Worm (Caenorhabditis elegans): Measurements from ENCODE around the gene ptpn-22.

ptpn-22 gene

ce11 chrIV:1740105-1741023, at the start of gene ptpn-22:
Gene ptpn-22 (minus strand): TSS chrIV:1740262.
- no peak for TF ChIP-seq sem-2 (GFP tag; optimal IDR thresholded peaks at IDR 0.05)
- TF ChIP-seq unc-120 (tag; optimal IDR thresholded peaks at IDR 0.05; ENCODE audit: poor library complexity, severe bottlenecking) = no peak
- TF ChIP-seq sptf-1 (tag; optimal IDR thresholded peaks at IDR 0.05) = no peak
- TF ChIP-seq lin-32 (GFP tag; optimal IDR thresholded peaks at IDR 0.05) = no peak
- TF ChIP-seq ces-1 (GFP tag; optimal IDR thresholded peaks at IDR 0.05) = no peak
- no peak for TF ChIP-seq hlh-1 (tag; optimal IDR thresholded peaks at IDR 0.05)
- no peak for TF ChIP-seq lsy-2 (tag; optimal IDR thresholded peaks at IDR 0.05)
- TF ChIP-seq drap-1 (GFP tag; optimal IDR thresholded peaks at IDR 0.05) = no peak
- TF ChIP-seq nhr-28 (tag; optimal IDR thresholded peaks at IDR 0.05) = no peak
- TF ChIP-seq mls-2 (tag; optimal IDR thresholded peaks at IDR 0.05) = no peak
- no peak for TF ChIP-seq nhr-2 (tag; optimal IDR thresholded peaks at IDR 0.05)
- TF ChIP-seq mab-5 (tag; optimal IDR thresholded peaks at IDR 0.05) = no peak
- TF ChIP-seq nhr-76 (tag; optimal IDR thresholded peaks at IDR 0.05) = no peak
- TF ChIP-seq elt-3 (tag; optimal IDR thresholded peaks at IDR 0.05) = no peak
- no peak for TF ChIP-seq cnd-1 (tag; optimal IDR thresholded peaks at IDR 0.05)
- no peak for TF ChIP-seq blmp-1 (tag; optimal IDR thresholded peaks at IDR 0.05)

- TF ChIP-seq M03D4.4 (tag; optimal IDR thresholded peaks at IDR 0.05) (no peak), unc-39 (tag; optimal IDR thresholded peaks at IDR 0.05) (no peak), ceh-83 (GFP tag; optimal IDR thresholded peaks at IDR 0.05) (no peak), mls-2 (tag; optimal IDR thresholded peaks at IDR 0.05) (no peak), ztf-11 (tag; optimal IDR thresholded peaks at IDR 0.05) (no peak), sem-2 (GFP tag; optimal IDR thresholded peaks at IDR 0.05) (no peak), nhr-76 (tag; optimal IDR thresholded peaks at IDR 0.05) (no peak), bed-3 (GFP tag; optimal IDR thresholded peaks at IDR 0.05) (no peak), pha-4 (tag; optimal IDR thresholded peaks at IDR 0.05) (no peak), mep-1 (tag; optimal IDR thresholded peaks at IDR 0.05) (no peak), flh-1 (GFP tag; optimal IDR thresholded peaks at IDR 0.05) (no peak), ham-2 (GFP tag; optimal IDR thresholded peaks at IDR 0.05) (no peak), lsy-2 (tag; optimal IDR thresholded peaks at IDR 0.05) (no peak), snpc-4 (tag; optimal IDR thresholded peaks at IDR 0.05) (no peak), nhr-12 (tag; optimal IDR thresholded peaks at IDR 0.05) (no peak), elt-3 (tag; optimal IDR thresholded peaks at IDR 0.05) (no peak), ces-1 (GFP tag; optimal IDR thresholded peaks at IDR 0.05) (no peak), lin-13 (tag; optimal IDR thresholded peaks at IDR 0.05) (no peak), unc-62 (GFP tag; optimal IDR thresholded peaks at IDR 0.05) (no peak)
These were observed 45.1 kb upstream of the ptpn-22 start for ce11 chrIV:1785156-1785555.

- no peak for TF ChIP-seq elt-1 (tag; optimal IDR thresholded peaks at IDR 0.05; ENCODE audit: borderline replicate concordance, insufficient read depth)
- no peak for TF ChIP-seq lsy-2 (tag; optimal IDR thresholded peaks at IDR 0.05)
- TF ChIP-seq ceh-83 (GFP tag; optimal IDR thresholded peaks at IDR 0.05) = no peak
- TF ChIP-seq drap-1 (GFP tag; optimal IDR thresholded peaks at IDR 0.05) = no peak
- no peak for TF ChIP-seq ces-1 (GFP tag; optimal IDR thresholded peaks at IDR 0.05)
- TF ChIP-seq zip-8 (tag; optimal IDR thresholded peaks at IDR 0.05) = no peak
- no peak for TF ChIP-seq sptf-1 (tag; optimal IDR thresholded peaks at IDR 0.05)
- no peak for TF ChIP-seq hlh-1 (tag; optimal IDR thresholded peaks at IDR 0.05)
- TF ChIP-seq nhr-76 (tag; optimal IDR thresholded peaks at IDR 0.05) = no peak
- no peak for TF ChIP-seq pha-4 (tag; optimal IDR thresholded peaks at IDR 0.05)
- no peak for TF ChIP-seq ham-2 (GFP tag; optimal IDR thresholded peaks at IDR 0.05)
- no peak for TF ChIP-seq mls-2 (tag; optimal IDR thresholded peaks at IDR 0.05)
- no peak for TF ChIP-seq ceh-43 (GFP tag; optimal IDR thresholded peaks at IDR 0.05)
These were observed 41.5 kb upstream of the ptpn-22 start, which contains the start of gene frpr-19 for ce11 chrIV:1781559-1781958. Gene frpr-19 (minus strand): TSS chrIV:1781659.

- no peak for TF ChIP-seq zip-8 (tag; optimal IDR thresholded peaks at IDR 0.05)
- TF ChIP-seq blmp-1 (tag; optimal IDR thresholded peaks at IDR 0.05) = no peak
- no peak for TF ChIP-seq elt-3 (tag; optimal IDR thresholded peaks at IDR 0.05)
- no peak for TF ChIP-seq pha-4 (tag; optimal IDR thresholded peaks at IDR 0.05)
- no peak for TF ChIP-seq mab-5 (tag; optimal IDR thresholded peaks at IDR 0.05)
- TF ChIP-seq nhr-76 (tag; optimal IDR thresholded peaks at IDR 0.05) = no peak
- TF ChIP-seq flh-1 (GFP tag; optimal IDR thresholded peaks at IDR 0.05) = no peak
- no peak for TF ChIP-seq ceh-39 (tag; optimal IDR thresholded peaks at IDR 0.05)
- no peak for TF ChIP-seq mls-2 (tag; optimal IDR thresholded peaks at IDR 0.05)
- no peak for TF ChIP-seq nhr-2 (tag; optimal IDR thresholded peaks at IDR 0.05)
- no peak for TF ChIP-seq nhr-12 (tag; optimal IDR thresholded peaks at IDR 0.05)
- no peak for TF ChIP-seq lin-32 (GFP tag; optimal IDR thresholded peaks at IDR 0.05)
- no peak for TF ChIP-seq ceh-83 (GFP tag; optimal IDR thresholded peaks at IDR 0.05)
- TF ChIP-seq cnd-1 (tag; optimal IDR thresholded peaks at IDR 0.05) = no peak
- no peak for TF ChIP-seq tbx-8 (GFP tag; optimal IDR thresholded peaks at IDR 0.05)
- TF ChIP-seq drap-1 (GFP tag; optimal IDR thresholded peaks at IDR 0.05) = no peak
- TF ChIP-seq hlh-1 (tag; optimal IDR thresholded peaks at IDR 0.05) = no peak
- TF ChIP-seq sptf-1 (tag; optimal IDR thresholded peaks at IDR 0.05) = no peak
- no peak for TF ChIP-seq unc-120 (tag; optimal IDR thresholded peaks at IDR 0.05; ENCODE audit: poor library complexity, severe bottlenecking)
These were observed 31.8 kb upstream of the ptpn-22 start, which contains the start of gene Y41D4A.1 for ce11 chrIV:1771843-1772242. Gene Y41D4A.1 (plus strand): TSS chrIV:1772143.
